Worm (Caenorhabditis elegans): ENCODE results near the gene H12D21.5.

The H12D21.5 gene

ce11 chrV:14855626-14856025, 38.2 kb upstream of the H12D21.5 start (continued):
- TF ChIP-seq aptf-3 (GFP tag; IDR thresholded peaks at IDR 0.05): no peak
- TF ChIP-seq F52B5.7 (tag; optimal IDR thresholded peaks at IDR 0.05): peak; percentile 47
- 0 out of 2 replicates have a peak, but pooled peaks have one; percentile 46 for TF ChIP-seq F39B2.1 (GFP tag; IDR thresholded peaks at IDR 0.05)
- TF ChIP-seq die-1 (tag; optimal IDR thresholded peaks at IDR 0.05): peak; percentile 73
- peak; percentile 3 for TF ChIP-seq ceh-27 (GFP tag; optimal IDR thresholded peaks at IDR 0.05)
- TF ChIP-seq lin-26 (GFP tag; IDR thresholded peaks at IDR 0.05): peak; percentile 82
- peak; percentile 92 for TF ChIP-seq tbp1 (GFP tag; optimal IDR thresholded peaks at IDR 0.05)
- no peak for TF ChIP-seq madf-8 (GFP tag; conservative IDR thresholded peaks at IDR 0.05)
- TF ChIP-seq egl-44 (GFP tag; IDR thresholded peaks at IDR 0.05): no peak
- peak; percentile 72 for TF ChIP-seq rpc-1 (optimal IDR thresholded peaks at IDR 0.05)
- TF ChIP-seq rpc-1 (tag; optimal IDR thresholded peaks at IDR 0.05): peak; percentile 75
- peak; percentile 48; the same call in 1 of the 2 replicates for TF ChIP-seq D2030.7 (GFP tag; IDR thresholded peaks at IDR 0.05)
- no peak for TF ChIP-seq hlh-26 (GFP tag; conservative IDR thresholded peaks at IDR 0.05)
- peak; percentile 79 for TF ChIP-seq snpc-3.4 (tag; optimal IDR thresholded peaks at IDR 0.05)
- no peak for TF ChIP-seq ztf-6 (GFP tag; IDR thresholded peaks at IDR 0.05)
- TF ChIP-seq atf-7 (tag; optimal IDR thresholded peaks at IDR 0.05): no peak
- TF ChIP-seq zim-3 (tag; optimal IDR thresholded peaks at IDR 0.05): peak; percentile 1
- peak; percentile 67 for TF ChIP-seq nhr-90 (tag; optimal IDR thresholded peaks at IDR 0.05)
- TF ChIP-seq ztf-3 (GFP tag; optimal IDR thresholded peaks at IDR 0.05): no peak
- TF ChIP-seq chd-7 (tag; optimal IDR thresholded peaks at IDR 0.05): peak; percentile 39
- no peak; the same call in 1 of the 2 replicates for TF ChIP-seq ekl-4 (GFP tag; IDR thresholded peaks at IDR 0.05)
- TF ChIP-seq mes-4 (tag; optimal IDR thresholded peaks at IDR 0.05): peak; percentile 23
- 0 out of 2 replicates have a peak, but pooled peaks have one; percentile 54 for TF ChIP-seq ztf-25 (GFP tag; IDR thresholded peaks at IDR 0.05)
- peak in 1 of 2 experiments; percentile 67 for TF ChIP-seq rec-8 (tag; optimal IDR thresholded peaks at IDR 0.05)
- peak; percentile 31 for TF ChIP-seq T07F8.4 (tag; optimal IDR thresholded peaks at IDR 0.05)
- no peak for TF ChIP-seq ztf-22 (GFP tag; optimal IDR thresholded peaks at IDR 0.05)
- 0 out of 2 replicates have a peak, but pooled peaks have one; percentile 33 for TF ChIP-seq Y95B8A.8 (GFP tag; IDR thresholded peaks at IDR 0.05)
- no peak for TF ChIP-seq ztf-28 (GFP tag; IDR thresholded peaks at IDR 0.05)
- 0 out of 2 replicates have a peak, but pooled peaks have one; percentile 68 for TF ChIP-seq Y56A3A.18 (GFP tag; IDR thresholded peaks at IDR 0.05)
- peak; percentile 44 for TF ChIP-seq nhr-27 (tag; optimal IDR thresholded peaks at IDR 0.05)

- no peak for TF ChIP-seq rec-8 (tag; optimal IDR thresholded peaks at IDR 0.05)
- no peak for TF ChIP-seq rcor-1 (GFP tag; IDR thresholded peaks at IDR 0.05)
- TF ChIP-seq ztf-18 (tag; optimal IDR thresholded peaks at IDR 0.05): no peak
- no peak for TF ChIP-seq atf-7 (tag; optimal IDR thresholded peaks at IDR 0.05)
- TF ChIP-seq let-607 (tag; optimal IDR thresholded peaks at IDR 0.05): no peak
- no peak for TF ChIP-seq madf-8 (GFP tag; conservative IDR thresholded peaks at IDR 0.05)
- no peak for TF ChIP-seq ztf-22 (GFP tag; optimal IDR thresholded peaks at IDR 0.05)
- no peak for TF ChIP-seq hlh-12 (tag; optimal IDR thresholded peaks at IDR 0.05)
- TF ChIP-seq K12H6.12 (tag; optimal IDR thresholded peaks at IDR 0.05): no peak
- no peak for TF ChIP-seq snpc-3.4 (tag; optimal IDR thresholded peaks at IDR 0.05)
- TF ChIP-seq lsy-27 (tag; optimal IDR thresholded peaks at IDR 0.05; ENCODE audit: borderline replicate concordance, insufficient read depth): no peak
These were observed 35.3 kb upstream of the H12D21.5 start, which contains the start of gene npr-13 for ce11 chrV:14858503-14858902. Gene npr-13, minus strand, starts transcription at chrV:14858603.

ce11 chrV:14859380-14859779, 34.4 kb upstream of the H12D21.5 start:
- no peak for TF ChIP-seq C06A6.2 (GFP tag; conservative IDR thresholded peaks at IDR 0.05)
- TF ChIP-seq F39B2.1 (GFP tag; IDR thresholded peaks at IDR 0.05): no peak
- no peak for TF ChIP-seq tlf-1 (GFP tag; optimal IDR thresholded peaks at IDR 0.05)
- no peak for TF ChIP-seq sptf-2 (GFP tag; optimal IDR thresholded peaks at IDR 0.05)
- no peak for TF ChIP-seq snpc-3.4 (tag; optimal IDR thresholded peaks at IDR 0.05)
- TF ChIP-seq dpl-1 (GFP tag; optimal IDR thresholded peaks at IDR 0.05): no peak
- TF ChIP-seq hlh-12 (tag; optimal IDR thresholded peaks at IDR 0.05): no peak
- no peak for TF ChIP-seq mes-4 (tag; optimal IDR thresholded peaks at IDR 0.05)

Data from whole organism, young adult.